Worm (Caenorhabditis elegans) whole organism, young adult: ENCODE results near the gene adm-2.

Experiments
- B0019.2 ChIP-seq: fragments of 200-800 bp; sonication (Bioruptor generic); conservative IDR thresholded peaks from 2 replicates; pipeline ENCODE4 v1.3.6; 2022; ENCODE audit warnings: missing genetic modification reagents, missing genetic modification characterization, missing compliant biosample characterization
- B0336.3 ChIP-seq: fragments of 200-800 bp; sonication (Bioruptor generic); IDR thresholded peaks from 2 replicates; pipeline ENCODE4 v1.3.6; 2022; ENCODE audit warnings: missing genetic modification characterization, missing compliant biosample characterization
- C06A6.2 ChIP-seq: fragments of 200-800 bp; sonication (Bioruptor generic); conservative IDR thresholded peaks from 2 replicates; pipeline ENCODE4 v1.3.6; 2022; ENCODE audit warnings: missing genetic modification characterization, missing compliant biosample characterization
- F10E7.11 ChIP-seq: sonication (generic microtip); optimal IDR thresholded peaks from 2 replicates; lab custom pipeline; 2017; ENCODE audit warnings: mild to moderate bottlenecking, missing genetic modification characterization, moderate library complexity, missing compliant biosample characterization
- F52B5.7 ChIP-seq: sonication (generic microtip); optimal IDR thresholded peaks from 2 replicates; lab custom pipeline; 2016; ENCODE audit warnings: mild to moderate bottlenecking, missing genetic modification characterization, missing compliant biosample characterization
- Y56A3A.18 ChIP-seq: fragments of 200-800 bp; sonication (Bioruptor generic); IDR thresholded peaks from 2 replicates; pipeline ENCODE4 v1.3.6; 2022; ENCODE audit warnings: missing genetic modification reagents, missing genetic modification characterization, missing compliant biosample characterization
- Y67H2A.10 ChIP-seq: fragments of 200-800 bp; sonication (Bioruptor generic); conservative IDR thresholded peaks from 2 replicates; pipeline ENCODE4 v1.3.6; 2022; ENCODE audit warnings: missing genetic modification reagents, missing genetic modification characterization, missing compliant biosample characterization
- aptf-3 ChIP-seq: fragments of 200-800 bp; sonication (Bioruptor generic); IDR thresholded peaks from 2 replicates; pipeline ENCODE4 v1.3.6; 2022; ENCODE audit warnings: missing genetic modification characterization, missing compliant biosample characterization
- atf-7 ChIP-seq: sonication (generic microtip); optimal IDR thresholded peaks from 2 replicates; lab custom pipeline; 2017; ENCODE audit warnings: mild to moderate bottlenecking, missing genetic modification characterization, missing compliant biosample characterization
- athp-1 ChIP-seq: sonication (generic microtip); optimal IDR thresholded peaks from 2 replicates; lab custom pipeline; 2017; ENCODE audit warnings: mild to moderate bottlenecking, missing genetic modification characterization, missing compliant biosample characterization
- attf-3 ChIP-seq: fragments of 200-800 bp; sonication (Bioruptor generic); conservative IDR thresholded peaks from 2 replicates; pipeline ENCODE4 v1.3.6; 2022; ENCODE audit warnings: missing genetic modification reagents, missing genetic modification characterization, missing compliant biosample characterization
- bed-1 ChIP-seq: fragments of 200-800 bp; sonication (Bioruptor generic); IDR thresholded peaks from 2 replicates; pipeline ENCODE4 v1.3.6; 2022; ENCODE audit warnings: missing genetic modification reagents, missing genetic modification characterization, missing compliant biosample characterization
- cebp-1 ChIP-seq, 2 experiments: fragments of 200-800 bp in 1 of 2; sonication (Bioruptor generic) in 1 of 2; sonication (generic microtip) in 1 of 2; IDR thresholded peaks in 1 of 2; optimal IDR thresholded peaks in 1 of 2; 2 replicates each; pipeline versions ENCODE4 v1.3.6 to Lab custom; 2017 to 2022; ENCODE audit warnings: missing compliant biosample characterization in 2 of 2, missing genetic modification characterization in 2 of 2, mild to moderate bottlenecking in 1 of 2, missing genetic modification reagents in 1 of 2, moderate library complexity in 1 of 2
- cebp-2 ChIP-seq: fragments of 200-800 bp; sonication (Bioruptor generic); IDR thresholded peaks from 2 replicates; pipeline ENCODE4 v1.3.6; 2022; ENCODE audit warnings: missing genetic modification characterization, missing compliant biosample characterization
- ceh-27 ChIP-seq: fragments of 200-800 bp; sonication (Bioruptor generic); optimal IDR thresholded peaks from 2 replicates; lab custom pipeline; 2018; ENCODE audit warnings: mild to moderate bottlenecking, missing genetic modification characterization, moderate library complexity, missing compliant biosample characterization
- ceh-40 ChIP-seq: fragments of 200-800 bp; sonication (Bioruptor generic); IDR thresholded peaks from 2 replicates; pipeline ENCODE4 v1.3.6; 2022; ENCODE audit warnings: missing genetic modification characterization, missing compliant biosample characterization
- ceh-91 ChIP-seq: fragments of 200-800 bp; sonication (Bioruptor generic); IDR thresholded peaks from 2 replicates; pipeline ENCODE4 v1.3.6; 2022; ENCODE audit warnings: missing genetic modification reagents, missing genetic modification characterization, missing compliant biosample characterization
- dpff-1 ChIP-seq: sonication (generic microtip); optimal IDR thresholded peaks from 2 replicates; lab custom pipeline; 2017; ENCODE audit warnings: mild to moderate bottlenecking, missing genetic modification characterization, missing compliant biosample characterization
- egl-44 ChIP-seq: fragments of 200-800 bp; sonication (Bioruptor generic); IDR thresholded peaks from 2 replicates; pipeline ENCODE4 v1.3.6; 2022; ENCODE audit warnings: missing genetic modification reagents, missing genetic modification characterization, missing compliant biosample characterization
- egrh-3 ChIP-seq: fragments of 200-800 bp; sonication (Bioruptor generic); IDR thresholded peaks from 2 replicates; pipeline ENCODE4 v1.3.6; 2022; ENCODE audit warnings: missing genetic modification reagents, missing genetic modification characterization, missing compliant biosample characterization
- ets-4 ChIP-seq: fragments of 200-800 bp; sonication (Bioruptor generic); optimal IDR thresholded peaks from 2 replicates; lab custom pipeline; 2018; ENCODE audit warnings: mild to moderate bottlenecking, missing genetic modification characterization, missing compliant biosample characterization
- him-1 ChIP-seq: sonication (generic microtip); optimal IDR thresholded peaks from 2 replicates; lab custom pipeline; 2016; ENCODE audit warnings: missing genotype, missing genetic modification reagents, missing genetic modification characterization, missing compliant biosample characterization
- hlh-12 ChIP-seq: sonication (generic microtip); optimal IDR thresholded peaks from 2 replicates; lab custom pipeline; 2016; ENCODE audit warnings: missing genetic modification characterization, missing compliant biosample characterization
- lin-26 ChIP-seq: fragments of 200-800 bp; sonication (Bioruptor generic); IDR thresholded peaks from 2 replicates; pipeline ENCODE4 v1.3.6; 2022; ENCODE audit warnings: missing genetic modification reagents, missing genetic modification characterization, missing compliant biosample characterization
- lin-35 ChIP-seq, 3 experiments: fragments of 150-350 bp in 2 of 3; sonication (generic microtip) in 1 of 3; optimal IDR thresholded peaks; 2 replicates each; lab custom pipeline; 2014 to 2018; ENCODE audit warnings: missing biosample characterization in 3 of 3, missing genetic modification characterization in 3 of 3, missing genetic modification reagents in 3 of 3
- lin-54 ChIP-seq: fragments of 200-800 bp; sonication (Bioruptor generic); optimal IDR thresholded peaks from 2 replicates; lab custom pipeline; 2018; ENCODE audit warnings: mild to moderate bottlenecking, missing genetic modification characterization, missing compliant biosample characterization
- lsy-27 ChIP-seq: sonication (generic microtip); optimal IDR thresholded peaks from 2 replicates; lab custom pipeline; 2017; ENCODE audit warnings: missing genetic modification characterization, mild to moderate bottlenecking, missing compliant biosample characterization, antibody characterized with exemption, missing genotype, borderline replicate concordance; ENCODE audit not compliant: insufficient read depth
- mel-28 ChIP-seq: sonication (generic microtip); optimal IDR thresholded peaks from 2 replicates; lab custom pipeline; 2016; ENCODE audit warnings: borderline replicate concordance, mild to moderate bottlenecking, missing genetic modification characterization, missing compliant biosample characterization
- mxl-1 ChIP-seq: sonication (generic microtip); optimal IDR thresholded peaks from 2 replicates; lab custom pipeline; 2016; ENCODE audit warnings: missing genetic modification characterization, missing compliant biosample characterization
- nfyb-1 ChIP-seq: fragments of 200-800 bp; sonication (Bioruptor generic); IDR thresholded peaks from 2 replicates; pipeline ENCODE4 v1.3.6; 2022; ENCODE audit warnings: missing genetic modification reagents, missing genetic modification characterization, missing compliant biosample characterization
- nhr-120 ChIP-seq: fragments of 200-800 bp; sonication (Bioruptor generic); IDR thresholded peaks from 2 replicates; pipeline ENCODE4 v1.3.6; 2022; ENCODE audit warnings: missing genetic modification characterization, missing compliant biosample characterization
- nhr-179 ChIP-seq: sonication (generic microtip); optimal IDR thresholded peaks from 2 replicates; lab custom pipeline; 2016; ENCODE audit warnings: mild to moderate bottlenecking, missing genetic modification characterization, missing compliant biosample characterization
- nhr-80 ChIP-seq: sonication (generic microtip); optimal IDR thresholded peaks from 2 replicates; lab custom pipeline; 2016; ENCODE audit warnings: missing genetic modification characterization, missing compliant biosample characterization
- nhr-90 ChIP-seq: sonication (generic microtip); optimal IDR thresholded peaks from 2 replicates; lab custom pipeline; 2016; ENCODE audit warnings: missing genotype, mild to moderate bottlenecking, missing genetic modification characterization, missing compliant biosample characterization
- pbrm-1 ChIP-seq: fragments of 200-800 bp; sonication (Bioruptor generic); IDR thresholded peaks from 2 replicates; pipeline ENCODE4 v1.3.6; 2022; ENCODE audit warnings: missing genetic modification reagents, missing genetic modification characterization, missing compliant biosample characterization
- repo-1 ChIP-seq: sonication (generic microtip); optimal IDR thresholded peaks from 2 replicates; lab custom pipeline; 2017; ENCODE audit warnings: mild to moderate bottlenecking, missing genetic modification characterization, missing compliant biosample characterization
- sea-2 ChIP-seq: fragments of 200-800 bp; sonication (Bioruptor generic); IDR thresholded peaks from 2 replicates; pipeline ENCODE4 v1.3.6; 2022; ENCODE audit warnings: missing genetic modification characterization, missing compliant biosample characterization
- snpc-1.3 ChIP-seq: sonication (generic microtip); optimal IDR thresholded peaks from 2 replicates; lab custom pipeline; 2017; ENCODE audit warnings: missing genetic modification characterization, mild to moderate bottlenecking, missing compliant biosample characterization, antibody characterized with exemption, moderate library complexity, missing genotype, missing genetic modification reagents; ENCODE audit not compliant: insufficient read depth
- snpc-3.4 ChIP-seq: sonication (generic microtip); optimal IDR thresholded peaks from 2 replicates; lab custom pipeline; 2017; ENCODE audit warnings: missing genetic modification characterization, mild to moderate bottlenecking, missing compliant biosample characterization, antibody characterized with exemption, moderate library complexity, missing genotype, missing genetic modification reagents
- snpc-4 ChIP-seq, 5 experiments: fragments of 150-350 bp in 1 of 5; sonication (generic microtip) in 4 of 5; optimal IDR thresholded peaks; 2 replicates each; lab custom pipeline; 2014 to 2018; ENCODE audit warnings: missing genetic modification characterization in 5 of 5, missing biosample characterization in 3 of 5, antibody characterized with exemption in 2 of 5, mild to moderate bottlenecking in 2 of 5, missing compliant biosample characterization in 2 of 5, missing genotype in 2 of 5, moderate library complexity in 2 of 5, missing genetic modification reagents in 1 of 5
- somi-1 ChIP-seq: fragments of 200-800 bp; sonication (Bioruptor generic); optimal IDR thresholded peaks from 2 replicates; lab custom pipeline; 2018; ENCODE audit warnings: mild to moderate bottlenecking, missing genetic modification characterization, missing compliant biosample characterization
- tbx-9 ChIP-seq: sonication (generic microtip); optimal IDR thresholded peaks from 2 replicates; lab custom pipeline; 2016; ENCODE audit warnings: borderline replicate concordance, missing genetic modification characterization, inconsistent platforms, missing compliant biosample characterization
- unc-130 ChIP-seq: sonication (generic microtip); optimal IDR thresholded peaks from 2 replicates; lab custom pipeline; 2016; ENCODE audit warnings: missing genetic modification reagents, missing genetic modification characterization, missing compliant biosample characterization
- zfh-2 ChIP-seq: fragments of 200-800 bp; sonication (Bioruptor generic); conservative IDR thresholded peaks from 2 replicates; pipeline ENCODE4 v1.3.6; 2022; ENCODE audit warnings: missing genetic modification reagents, missing genetic modification characterization, missing compliant biosample characterization
- ztf-22 ChIP-seq: fragments of 200-800 bp; sonication (Bioruptor generic); optimal IDR thresholded peaks from 2 replicates; lab custom pipeline; 2018; ENCODE audit warnings: mild to moderate bottlenecking, missing genetic modification characterization, moderate library complexity, missing compliant biosample characterization
- ztf-26 ChIP-seq: sonication (generic microtip); optimal IDR thresholded peaks from 2 replicates; lab custom pipeline; 2017; ENCODE audit warnings: missing genetic modification characterization, missing compliant biosample characterization
- ztf-28 ChIP-seq: fragments of 200-800 bp; sonication (Bioruptor generic); IDR thresholded peaks from 2 replicates; pipeline ENCODE4 v1.3.6; 2022; ENCODE audit warnings: missing genetic modification reagents, missing genetic modification characterization, missing compliant biosample characterization
- ztf-6 ChIP-seq: fragments of 200-800 bp; sonication (Bioruptor generic); IDR thresholded peaks from 2 replicates; pipeline ENCODE4 v1.3.6; 2022; ENCODE audit warnings: missing genetic modification reagents, missing genetic modification characterization, missing compliant biosample characterization

adm-2 gene

DNA sequence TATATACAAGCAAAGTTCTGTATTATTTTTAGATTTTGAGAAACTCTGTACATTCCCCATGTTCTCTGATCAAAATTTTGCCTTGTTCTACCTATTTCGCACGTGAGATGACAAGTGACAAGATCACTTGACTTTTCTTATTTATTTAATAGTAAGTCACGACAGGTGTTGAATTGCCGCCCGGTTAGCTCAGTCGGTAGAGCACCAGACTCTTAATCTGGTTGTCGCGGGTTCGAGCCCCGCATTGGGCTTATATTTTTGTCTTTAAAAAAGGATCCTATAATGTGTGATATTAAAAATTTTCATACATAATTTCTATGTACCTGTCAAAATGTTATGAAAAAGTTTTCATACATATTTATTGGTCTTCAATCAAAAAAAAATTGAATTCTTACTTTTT, 27.0 kb downstream of the adm-2 start (continued):
- TF ChIP-seq atf-7 (tag; lab: Kevin White, UChicago), result no peak
- peak; percentile 71 for TF ChIP-seq snpc-3.4 (tag; lab: Kevin White, UChicago)
- no peak for TF ChIP-seq lin-54 (GFP tag; lab: Kevin White, UChicago)
- TF ChIP-seq ztf-26, result peak; percentile 7
- TF ChIP-seq unc-130 (GFP tag; lab: Kevin White, UChicago), result no peak
- TF ChIP-seq somi-1, result peak; percentile 13
- no peak for TF ChIP-seq F10E7.11
- TF ChIP-seq aptf-3 (GFP tag; lab: Robert Waterston, UW), result 0 out of 2 replicates have a peak, but pooled peaks have one; percentile 80
- no peak for TF ChIP-seq ztf-6 (GFP tag; lab: Robert Waterston, UW)
- peak; percentile 25 for TF ChIP-seq nhr-179
- TF ChIP-seq ztf-22 (GFP tag; lab: Kevin White, UChicago), result no peak
- TF ChIP-seq egl-44 (GFP tag; lab: Robert Waterston, UW), result peak; percentile 42; the same call in 1 of the 2 replicates
- TF ChIP-seq zfh-2, result no peak
- no peak for TF ChIP-seq dpff-1 (tag; lab: Kevin White, UChicago)
- TF ChIP-seq egrh-3 (GFP tag; lab: Robert Waterston, UW), result no peak
- TF ChIP-seq nhr-80 (tag; lab: Kevin White, UChicago), result no peak
- peak; percentile 82 for TF ChIP-seq lin-26 (GFP tag; lab: Robert Waterston, UW)
- TF ChIP-seq mxl-1 (tag; lab: Kevin White, UChicago), result peak; percentile 12
- no peak for TF ChIP-seq ceh-91 (GFP tag; lab: Robert Waterston, UW)
- peak; percentile 48 for TF ChIP-seq snpc-1.3 (tag; lab: Kevin White, UChicago)
- no peak for TF ChIP-seq attf-3 (GFP tag; lab: Robert Waterston, UW)
- peak; percentile 65; the same call in 1 of the 2 replicates for TF ChIP-seq Y56A3A.18
- TF ChIP-seq sea-2 (GFP tag; lab: Robert Waterston, UW), result no peak
- no peak for TF ChIP-seq ets-4 (GFP tag; lab: Kevin White, UChicago)
- TF ChIP-seq repo-1 (tag; lab: Kevin White, UChicago), result no peak
- no peak for TF ChIP-seq lin-35 (GFP tag; optimal IDR thresholded peaks at IDR 0.05; lab: Kevin White, UChicago)
- no peak for TF ChIP-seq nhr-120
- no peak for TF ChIP-seq ceh-27 (GFP tag; lab: Kevin White, UChicago)
- no peak for TF ChIP-seq nfyb-1
- no peak for TF ChIP-seq F52B5.7 (tag; lab: Kevin White, UChicago)

DNA sequence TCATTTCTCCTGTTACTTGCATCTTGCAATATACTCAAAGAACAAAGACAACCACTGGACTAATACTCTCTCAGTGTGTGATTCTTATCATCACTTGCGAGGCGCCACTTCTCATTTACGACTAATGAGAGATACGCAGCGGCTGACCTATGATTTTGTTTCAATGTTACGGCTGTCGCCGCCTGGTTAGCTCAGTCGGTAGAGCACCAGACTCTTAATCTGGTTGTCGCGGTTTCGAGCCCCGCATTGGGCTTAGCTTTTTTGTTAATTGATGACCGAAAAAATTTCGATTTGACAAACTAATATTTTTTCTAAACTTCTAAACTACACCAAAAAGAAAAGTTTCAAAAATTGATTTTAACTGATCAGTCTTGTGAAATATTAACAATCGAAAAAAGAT, 28.6 kb downstream of the adm-2 start:
- TF ChIP-seq B0019.2 (GFP tag; lab: Robert Waterston, UW) (no peak), him-1 (tag; lab: Kevin White, UChicago) (no peak), lin-35 (GFP tag; optimal IDR thresholded peaks at IDR 0.05; lab: Kevin White, UChicago) (no peak), lin-54 (GFP tag; lab: Kevin White, UChicago) (no peak), bed-1 (no peak), tbx-9 (tag; lab: Kevin White, UChicago) (no peak), hlh-12 (tag; lab: Kevin White, UChicago) (no peak), snpc-4 (GFP tag; optimal IDR thresholded peaks at IDR 0.05; lab: Kevin White, UChicago) (no peak), snpc-4 (tag; optimal IDR thresholded peaks at IDR 0.05; lab: Kevin White, UChicago) (peak in 1 of 4 experiments; percentile 49), cebp-1 (GFP tag; IDR thresholded peaks at IDR 0.05; lab: Robert Waterston, UW) (no peak), cebp-1 (tag; optimal IDR thresholded peaks at IDR 0.05; lab: Kevin White, UChicago) (no peak), lsy-27 (tag; lab: Kevin White, UChicago) (no peak), B0336.3 (no peak), cebp-2 (GFP tag; lab: Robert Waterston, UW) (no peak), sea-2 (GFP tag; lab: Robert Waterston, UW) (no peak), nhr-90 (tag; lab: Kevin White, UChicago) (peak; percentile 25), athp-1 (tag; lab: Kevin White, UChicago) (no peak), mel-28 (tag; lab: Kevin White, UChicago) (no peak), ztf-28 (GFP tag; lab: Robert Waterston, UW) (no peak), Y67H2A.10 (no peak), ceh-40 (GFP tag; lab: Robert Waterston, UW) (no peak), C06A6.2 (peak; percentile 24; the same call in 1 of the 2 replicates), F52B5.7 (tag; lab: Kevin White, UChicago) (no peak), pbrm-1 (GFP tag; lab: Robert Waterston, UW) (0 out of 2 replicates have a peak, but pooled peaks have one; percentile 8)
